Worm (Caenorhabditis elegans) whole organism, young adult: ENCODE measurements around the gene tbc-10.

Experiments
- F23B12.7 ChIP-seq: sonication (generic microtip); optimal IDR thresholded peaks from 2 replicates; lab custom pipeline; 2017; ENCODE audit warnings: missing genetic modification characterization, mild to moderate bottlenecking, missing compliant biosample characterization, antibody characterized with exemption, moderate library complexity; ENCODE audit not compliant: insufficient read depth
- F33H1.4 ChIP-seq: fragments of 200-800 bp; sonication (Bioruptor generic); IDR thresholded peaks from 2 replicates; pipeline ENCODE4 v1.3.6; 2022; ENCODE audit warnings: missing genetic modification reagents, missing genetic modification characterization, missing compliant biosample characterization
- attf-3 ChIP-seq: fragments of 200-800 bp; sonication (Bioruptor generic); conservative IDR thresholded peaks from 2 replicates; pipeline ENCODE4 v1.3.6; 2022; ENCODE audit warnings: missing genetic modification reagents, missing genetic modification characterization, missing compliant biosample characterization
- cebp-1 ChIP-seq, 2 experiments: fragments of 200-800 bp in 1 of 2; sonication (Bioruptor generic) in 1 of 2; sonication (generic microtip) in 1 of 2; IDR thresholded peaks in 1 of 2; optimal IDR thresholded peaks in 1 of 2; 2 replicates each; pipeline versions ENCODE4 v1.3.6 to Lab custom; 2017 to 2022; ENCODE audit warnings: missing compliant biosample characterization in 2 of 2, missing genetic modification characterization in 2 of 2, mild to moderate bottlenecking in 1 of 2, missing genetic modification reagents in 1 of 2, moderate library complexity in 1 of 2
- lin-26 ChIP-seq: fragments of 200-800 bp; sonication (Bioruptor generic); IDR thresholded peaks from 2 replicates; pipeline ENCODE4 v1.3.6; 2022; ENCODE audit warnings: missing genetic modification reagents, missing genetic modification characterization, missing compliant biosample characterization
- lin-35 ChIP-seq, 3 experiments: fragments of 150-350 bp in 2 of 3; sonication (generic microtip) in 1 of 3; optimal IDR thresholded peaks; 2 replicates each; lab custom pipeline; 2014 to 2018; ENCODE audit warnings: missing biosample characterization in 3 of 3, missing genetic modification characterization in 3 of 3, missing genetic modification reagents in 3 of 3
- mcd-1 ChIP-seq: fragments of 200-800 bp; sonication (Bioruptor generic); IDR thresholded peaks from 2 replicates; pipeline ENCODE4 v1.3.6; 2022; ENCODE audit warnings: missing genetic modification reagents, missing genetic modification characterization, missing compliant biosample characterization
- sdz-38 ChIP-seq: sonication (generic microtip); optimal IDR thresholded peaks from 2 replicates; lab custom pipeline; 2016; ENCODE audit warnings: missing genotype, missing genetic modification characterization, missing compliant biosample characterization
- somi-1 ChIP-seq: fragments of 200-800 bp; sonication (Bioruptor generic); optimal IDR thresholded peaks from 2 replicates; lab custom pipeline; 2018; ENCODE audit warnings: mild to moderate bottlenecking, missing genetic modification characterization, missing compliant biosample characterization
- ztf-18 ChIP-seq: sonication (generic microtip); optimal IDR thresholded peaks from 2 replicates; lab custom pipeline; 2016; ENCODE audit warnings: missing genotype, mild to moderate bottlenecking, missing genetic modification characterization, missing compliant biosample characterization
- ztf-28 ChIP-seq: fragments of 200-800 bp; sonication (Bioruptor generic); IDR thresholded peaks from 2 replicates; pipeline ENCODE4 v1.3.6; 2022; ENCODE audit warnings: missing genetic modification reagents, missing genetic modification characterization, missing compliant biosample characterization

The tbc-10 gene

ce11 chrIII:1034853-1035252 is 51.8 kb downstream of the tbc-10 start (continued):
- TF ChIP-seq lin-26 (GFP tag; lab: Robert Waterston, UW) (0 out of 2 replicates have a peak, but pooled peaks have one; percentile 30), ztf-28 (GFP tag; lab: Robert Waterston, UW) (peak; percentile 54; the same call in 1 of the 2 replicates), sdz-38 (tag; lab: Kevin White, UChicago) (no peak)
- TF ChIP-seq, all 124 proteins: peak for 5

ce11 chrIII:1037173-1037572 is 54.1 kb downstream of the tbc-10 start, which contains the start of the genes chin-1 and BE0003N10.1:
TSS of gene chin-1 (minus strand) at chrIII:1037212.
TSS of gene BE0003N10.1 (plus strand) at chrIII:1037492.
- no peak for TF ChIP-seq somi-1 (GFP tag; lab: Kevin White, UChicago)
- peak in 1 of 3 experiments; percentile 35 for TF ChIP-seq lin-35 (GFP tag; optimal IDR thresholded peaks at IDR 0.05; lab: Kevin White, UChicago)
- TF ChIP-seq F23B12.7 (tag; lab: Kevin White, UChicago), result peak; percentile 7
- TF ChIP-seq mcd-1 (GFP tag; lab: Robert Waterston, UW), result peak; percentile 72
- no peak for TF ChIP-seq cebp-1 (GFP tag; IDR thresholded peaks at IDR 0.05; lab: Robert Waterston, UW)
- TF ChIP-seq cebp-1 (tag; optimal IDR thresholded peaks at IDR 0.05; lab: Kevin White, UChicago), result peak; percentile 31
- TF ChIP-seq attf-3 (GFP tag; lab: Robert Waterston, UW), result no peak
- TF ChIP-seq F33H1.4 (GFP tag; lab: Robert Waterston, UW), result peak; percentile 41
- peak; percentile 92 for TF ChIP-seq ztf-18 (tag; lab: Kevin White, UChicago)
- TF ChIP-seq, all 124 proteins: peak for 6
